Fruit fly (Drosophila melanogaster): ENCODE measurements around the gene Pebp1.

Pebp1 gene

DNA sequence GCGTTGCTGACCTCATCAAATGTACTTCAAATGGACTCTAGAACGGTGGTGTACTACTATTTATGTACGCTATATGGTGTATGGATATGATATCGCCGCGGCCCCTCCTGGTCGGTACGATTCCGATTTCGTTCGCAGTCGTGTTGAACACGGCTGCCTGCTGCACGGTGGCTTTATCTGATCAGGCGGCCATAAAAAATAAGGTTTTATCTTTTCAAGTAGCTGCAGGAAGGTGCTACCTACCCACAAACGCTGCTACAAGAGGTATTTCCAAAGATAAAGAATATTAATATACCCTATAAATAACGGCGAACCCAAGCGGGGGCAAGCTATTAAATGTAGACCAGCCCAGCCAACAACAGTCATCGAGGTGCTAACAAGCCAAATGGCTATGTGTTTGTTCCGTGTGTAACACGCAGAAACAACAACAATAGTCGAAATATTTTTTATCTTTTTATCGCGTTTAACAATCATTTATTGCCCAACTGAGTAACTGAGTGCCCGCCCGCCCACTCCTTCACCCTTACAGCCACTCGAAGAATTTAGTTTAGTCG lies 15.9 kb upstream of the Pebp1 start:
- TF ChIP-seq CG12605 (GFP tag; IDR thresholded peaks at IDR 0.05) (no peak), CG10348 (GFP tag; IDR thresholded peaks at IDR 0.05) (no peak), CG8301 (tag; optimal IDR thresholded peaks at IDR 0.05) (no peak), CG13204 (GFP tag; optimal IDR thresholded peaks at IDR 0.05) (no peak), CG8159 (tag; optimal IDR thresholded peaks at IDR 0.05) (no peak), rn (GFP tag; IDR thresholded peaks at IDR 0.05) (no peak), Pif1B (GFP tag; optimal IDR thresholded peaks at IDR 0.05) (no peak), gl (tag; optimal IDR thresholded peaks at IDR 0.05) (no peak), EcR (GFP tag; optimal IDR thresholded peaks at IDR 0.05) (no peak), CG15710 (tag; optimal IDR thresholded peaks at IDR 0.05) (no peak), CG4496 (GFP tag; IDR thresholded peaks at IDR 0.05) (no peak), CG17806 (tag; optimal IDR thresholded peaks at IDR 0.05) (no peak), CG14655 (GFP tag; optimal IDR thresholded peaks at IDR 0.05) (no peak), Pif1A (GFP tag; optimal IDR thresholded peaks at IDR 0.05) (no peak), Ets98B (GFP tag; IDR thresholded peaks at IDR 0.05) (no peak), fd96Ca (GFP tag; IDR thresholded peaks at IDR 0.05) (no peak), Snoo (tag; optimal IDR thresholded peaks at IDR 0.05) (no peak), CG32121 (GFP tag; IDR thresholded peaks at IDR 0.05) (no peak)

DNA sequence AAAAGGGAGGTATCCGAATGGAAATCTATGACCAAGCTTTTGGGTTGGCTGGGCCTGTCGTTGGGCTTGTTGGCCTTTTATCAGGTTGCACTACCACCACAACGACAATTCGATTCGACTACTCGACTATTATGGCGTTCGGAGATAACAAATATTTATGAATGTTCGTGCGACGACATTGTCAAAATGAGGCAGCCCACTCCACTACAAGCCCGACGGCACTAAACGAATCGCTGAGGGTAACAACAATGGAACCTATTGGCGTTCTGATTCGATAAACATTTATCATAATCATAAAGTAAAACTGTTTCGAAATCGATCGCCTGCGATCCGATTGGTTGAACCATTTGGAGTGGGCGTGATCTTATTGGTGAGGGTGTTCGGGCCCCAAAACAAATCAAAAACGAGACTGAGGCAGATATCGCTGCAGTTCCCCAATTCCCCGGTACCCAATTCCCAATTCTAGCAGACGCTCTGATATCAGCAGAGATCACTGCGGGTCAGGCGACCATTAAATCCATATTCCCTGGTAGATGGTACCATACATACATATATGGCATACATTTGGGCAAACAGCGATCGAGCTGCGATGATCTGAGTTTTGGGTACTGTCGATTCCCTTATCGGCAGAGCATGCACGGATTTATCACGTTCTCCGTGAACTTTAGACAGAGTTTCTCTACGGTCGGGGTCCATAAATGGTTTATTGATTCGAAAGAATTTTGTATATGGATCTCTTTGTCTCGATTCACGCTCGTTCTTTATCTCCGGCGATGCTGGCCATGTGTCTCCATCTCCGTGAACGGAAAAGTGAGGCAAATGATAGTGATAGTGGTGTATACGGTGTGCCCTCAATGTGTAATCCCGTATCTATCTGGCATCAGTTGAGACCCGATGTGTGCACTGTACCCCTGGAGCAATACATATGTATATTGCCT lies 11.2 kb upstream of the Pebp1 start:
- TF ChIP-seq gl (tag; optimal IDR thresholded peaks at IDR 0.05) (no peak), EcR (GFP tag; optimal IDR thresholded peaks at IDR 0.05) (no peak), CG8301 (tag; optimal IDR thresholded peaks at IDR 0.05) (no peak), CG9948 (tag; optimal IDR thresholded peaks at IDR 0.05) (no peak), CG8159 (tag; optimal IDR thresholded peaks at IDR 0.05) (no peak), CG17806 (tag; optimal IDR thresholded peaks at IDR 0.05) (no peak), Snoo (tag; optimal IDR thresholded peaks at IDR 0.05) (no peak), Pif1A (GFP tag; optimal IDR thresholded peaks at IDR 0.05) (no peak), CG15710 (tag; optimal IDR thresholded peaks at IDR 0.05) (no peak), CG13204 (GFP tag; optimal IDR thresholded peaks at IDR 0.05) (no peak), Pif1B (GFP tag; optimal IDR thresholded peaks at IDR 0.05) (no peak), CG14655 (GFP tag; optimal IDR thresholded peaks at IDR 0.05) (no peak), fd96Ca (GFP tag; IDR thresholded peaks at IDR 0.05) (no peak), CG10348 (GFP tag; IDR thresholded peaks at IDR 0.05) (no peak), CG34367 (tag; optimal IDR thresholded peaks at IDR 0.05) (no peak)

DNA sequence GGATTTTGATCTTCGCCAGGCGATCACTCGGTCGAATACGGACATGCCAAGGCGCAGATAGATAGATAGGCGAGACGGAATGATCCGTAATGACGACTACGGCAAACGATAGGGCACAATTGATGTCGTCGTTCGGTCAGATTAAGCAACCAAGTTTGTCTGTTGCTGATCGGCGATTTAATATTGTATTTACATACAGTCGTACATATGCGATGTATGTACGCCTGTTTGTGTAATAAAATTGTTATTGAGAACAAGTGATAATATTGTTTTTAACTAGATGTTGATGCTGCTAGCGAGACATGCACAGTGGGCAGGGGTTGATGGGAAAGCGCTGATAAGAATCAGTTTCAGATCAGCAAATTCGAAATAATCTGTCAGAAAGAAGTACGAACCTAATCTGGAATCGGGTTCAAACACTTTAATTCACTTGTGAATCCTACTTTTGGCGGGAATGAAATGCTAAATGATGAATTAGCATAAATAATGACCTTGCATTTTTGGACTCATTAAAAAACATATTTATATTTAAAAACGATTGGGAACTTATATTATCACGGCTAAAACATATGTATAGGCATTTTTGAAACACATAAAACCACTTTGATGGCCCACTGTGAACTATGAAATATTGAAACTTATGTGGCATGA lies 10.4 kb upstream of the Pebp1 start:
- TF ChIP-seq D1 (tag; optimal IDR thresholded peaks at IDR 0.05), result no peak
- TF ChIP-seq fd96Ca (GFP tag; IDR thresholded peaks at IDR 0.05), result 0 out of 3 replicates have a peak, but pooled peaks have one; percentile 16
- TF ChIP-seq gl (tag; optimal IDR thresholded peaks at IDR 0.05), result no peak
- TF ChIP-seq CG32121 (GFP tag; IDR thresholded peaks at IDR 0.05), result no peak
- peak; percentile 39 for TF ChIP-seq CG15710 (tag; optimal IDR thresholded peaks at IDR 0.05)
- no peak for TF ChIP-seq Snoo (tag; optimal IDR thresholded peaks at IDR 0.05)
- peak; percentile 14 for TF ChIP-seq CG17806 (tag; optimal IDR thresholded peaks at IDR 0.05)
- TF ChIP-seq CG8301 (tag; optimal IDR thresholded peaks at IDR 0.05), result peak; percentile 41
- no peak for TF ChIP-seq EcR (GFP tag; optimal IDR thresholded peaks at IDR 0.05)
- TF ChIP-seq Ets98B (GFP tag; IDR thresholded peaks at IDR 0.05), result no peak
- no peak for TF ChIP-seq CG12605 (GFP tag; IDR thresholded peaks at IDR 0.05)
- TF ChIP-seq Pif1A (GFP tag; optimal IDR thresholded peaks at IDR 0.05), result no peak
- TF ChIP-seq CG4496 (GFP tag; IDR thresholded peaks at IDR 0.05), result no peak
- peak; percentile 17 for TF ChIP-seq Pif1B (GFP tag; optimal IDR thresholded peaks at IDR 0.05)
- no peak for TF ChIP-seq CG14655 (GFP tag; optimal IDR thresholded peaks at IDR 0.05)
- TF ChIP-seq CG13204 (GFP tag; optimal IDR thresholded peaks at IDR 0.05), result no peak
- peak; percentile 16 for TF ChIP-seq CG34367 (tag; optimal IDR thresholded peaks at IDR 0.05)
- TF ChIP-seq rn (GFP tag; IDR thresholded peaks at IDR 0.05), result no peak
- TF ChIP-seq CG8159 (tag; optimal IDR thresholded peaks at IDR 0.05), result peak; percentile 71
- no peak for TF ChIP-seq CG10348 (GFP tag; IDR thresholded peaks at IDR 0.05)
- peak; percentile 50 for TF ChIP-seq CG9948 (tag; optimal IDR thresholded peaks at IDR 0.05)

DNA sequence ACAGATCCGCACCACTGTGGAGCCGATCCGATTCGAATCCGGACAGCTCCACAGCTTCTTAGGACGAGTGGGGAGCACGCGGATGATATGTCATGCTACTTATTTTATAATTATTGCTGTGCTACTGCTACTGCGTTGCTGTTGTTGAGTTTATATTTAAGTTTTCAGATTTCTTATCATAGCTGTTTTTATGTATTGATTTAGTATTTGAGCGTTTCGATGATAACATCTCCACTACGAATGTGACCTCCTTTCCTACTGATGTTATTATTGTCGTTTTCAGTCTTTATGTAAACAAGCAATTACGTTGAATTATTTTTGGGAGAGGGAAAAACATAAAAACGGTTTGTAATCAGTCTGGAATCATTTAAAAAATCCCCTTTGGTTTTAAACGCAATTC lies 9.8 kb upstream of the Pebp1 start:
- no peak for TF ChIP-seq EcR (GFP tag; optimal IDR thresholded peaks at IDR 0.05)

DNA sequence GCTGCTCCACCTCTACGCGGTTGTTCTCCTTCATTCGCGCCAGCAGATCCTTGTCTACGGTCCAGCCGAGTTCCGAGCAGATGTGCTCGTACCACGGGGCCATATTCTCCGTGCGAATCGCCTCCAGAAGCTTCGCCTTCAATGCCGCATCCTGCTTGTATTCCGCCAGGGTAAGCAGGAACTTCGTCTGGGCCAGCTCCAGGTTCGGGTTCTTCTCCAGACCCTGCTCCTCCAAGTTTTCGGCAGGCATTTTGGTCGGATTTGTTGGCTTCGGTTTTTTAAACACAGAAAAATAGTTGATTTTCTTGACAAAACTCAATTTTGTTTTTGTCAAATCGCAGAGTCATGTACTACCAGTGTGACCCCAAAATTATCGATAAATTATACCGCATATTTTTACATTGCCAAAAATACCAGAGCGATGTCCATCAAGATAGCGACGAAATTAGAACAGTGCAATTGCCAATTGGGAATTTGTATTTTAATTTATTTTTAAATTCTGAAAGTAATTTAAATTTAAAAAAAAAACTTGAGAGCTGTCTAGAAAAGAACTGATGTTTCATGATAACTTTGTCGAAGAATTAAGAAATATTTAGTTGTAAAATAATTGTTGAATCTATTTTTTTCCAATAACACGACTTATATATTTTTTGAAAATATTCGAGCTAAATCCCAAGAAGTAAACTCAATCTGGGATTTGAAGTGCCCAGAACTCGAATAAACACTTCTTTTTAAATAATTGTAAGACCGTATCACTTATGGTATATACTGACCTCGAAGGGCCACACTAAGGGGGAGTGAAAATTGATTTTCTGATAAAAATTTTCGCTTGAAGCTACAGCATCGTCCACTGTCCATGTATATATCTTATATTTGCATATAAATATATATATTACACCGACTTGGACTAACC lies 3.9 kb upstream of the Pebp1 start, which contains the start of the genes Rpn7 and AP-2mu:
Gene Rpn7, minus strand, starts transcription at position 382 of the 913 bp plus-strand sequence.
Gene AP-2mu, plus strand, starts transcription at position 783 of the 913 bp plus-strand sequence.
- no peak for TF ChIP-seq Ets98B (GFP tag; IDR thresholded peaks at IDR 0.05)
- no peak for TF ChIP-seq CG8301 (tag; optimal IDR thresholded peaks at IDR 0.05)
- TF ChIP-seq Pif1A (GFP tag; optimal IDR thresholded peaks at IDR 0.05), result no peak
- TF ChIP-seq Snoo (tag; optimal IDR thresholded peaks at IDR 0.05), result no peak
- TF ChIP-seq CG9948 (tag; optimal IDR thresholded peaks at IDR 0.05), result no peak
- no peak for TF ChIP-seq EcR (GFP tag; optimal IDR thresholded peaks at IDR 0.05)
- no peak for TF ChIP-seq CG32121 (GFP tag; IDR thresholded peaks at IDR 0.05)
- TF ChIP-seq CG15710 (tag; optimal IDR thresholded peaks at IDR 0.05), result no peak
- no peak for TF ChIP-seq D1 (tag; optimal IDR thresholded peaks at IDR 0.05)
- TF ChIP-seq CG13204 (GFP tag; optimal IDR thresholded peaks at IDR 0.05), result no peak
- TF ChIP-seq CG12605 (GFP tag; IDR thresholded peaks at IDR 0.05), result no peak
- TF ChIP-seq CG14655 (GFP tag; optimal IDR thresholded peaks at IDR 0.05), result no peak
- TF ChIP-seq Pif1B (GFP tag; optimal IDR thresholded peaks at IDR 0.05), result no peak
